Worm (Caenorhabditis elegans): ENCODE data around the gene dct-19.

DNA sequence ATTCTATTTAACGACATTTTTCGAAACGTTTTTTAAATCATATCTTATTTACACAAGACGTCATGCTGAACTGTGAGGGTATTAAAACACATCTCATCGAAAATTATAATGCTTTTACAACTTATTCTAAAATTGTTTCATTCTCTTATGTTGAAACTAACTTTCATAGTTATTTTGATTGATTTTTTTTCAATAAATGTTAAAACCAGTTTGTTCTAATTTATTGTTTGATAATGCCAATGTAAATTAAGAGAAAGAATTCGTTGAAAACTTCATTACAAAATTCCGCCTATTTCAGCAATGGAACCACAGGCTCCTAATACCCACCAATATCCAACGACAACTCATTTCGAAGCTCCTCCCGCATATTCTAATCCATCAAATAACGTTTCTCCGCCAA is 47.7 kb upstream of the dct-19 start, which contains the start of gene K08D8.11:
- no peak for TF ChIP-seq tab-1 (GFP tag; IDR thresholded peaks at IDR 0.05)
- no peak for TF ChIP-seq flt-1 (GFP tag; IDR thresholded peaks at IDR 0.05)
- TF ChIP-seq klf-2 (GFP tag; conservative IDR thresholded peaks at IDR 0.05), result no peak
- TF ChIP-seq ztf-29 (GFP tag; IDR thresholded peaks at IDR 0.05), result no peak
- TF ChIP-seq cog-1 (tag; optimal IDR thresholded peaks at IDR 0.05), result no peak

Measured in whole organism, midembryonic.